Fruit fly (Drosophila melanogaster) Kc167 (cell line): ENCODE results near the gene CG3505.

Experiments
- Myc ChIP-seq: fragments of >200 bp; optimal IDR thresholded peaks from 2 replicates; lab custom pipeline; 2017; ENCODE audit warnings: missing external identifiers
- insv ChIP-seq: fragments of >200 bp; optimal IDR thresholded peaks from 3 replicates; lab custom pipeline; 2018; ENCODE audit warnings: missing external identifiers
- psq ChIP-seq: fragments of >200 bp; optimal IDR thresholded peaks from 2 replicates; lab custom pipeline; 2017; ENCODE audit warnings: missing external identifiers

dm6 chr3R:14653039-14653852 lies 4.0 kb upstream of the CG3505 start:
- no peak for TF ChIP-seq Myc (lab: Kevin White, UChicago)
- no peak for TF ChIP-seq insv (lab: Kevin White, UChicago)
- no peak for TF ChIP-seq psq (lab: Kevin White, UChicago)
